Fruit fly (Drosophila melanogaster) whole organism, embryonic: ENCODE results near the gene RpS28b.

Experiments
- Atf6 ChIP-seq: fragments of 200-800 bp; sonication (Bioruptor generic); IDR thresholded peaks from 2 replicates; pipeline ENCODE4 v1.3.6; 2022; ENCODE audit warnings: missing biosample characterization, missing genetic modification characterization
- C15 ChIP-seq: fragments of 200-800 bp; sonication (Bioruptor generic); IDR thresholded peaks from 3 replicates; pipeline ENCODE4 v1.3.6; 2022; ENCODE audit warnings: missing biosample characterization, missing genetic modification characterization
- CG1024 ChIP-seq: fragments of 200-800 bp; sonication (Bioruptor generic); IDR thresholded peaks from 2 replicates; pipeline ENCODE4 v1.3.6; 2022; ENCODE audit warnings: missing biosample characterization, missing genetic modification characterization
- CG10274 ChIP-seq: fragments of 200-800 bp; sonication (Bioruptor generic); optimal IDR thresholded peaks from 3 replicates; lab custom pipeline; 2017; ENCODE audit warnings: missing biosample characterization, mild to moderate bottlenecking, missing genetic modification characterization
- CG10543 ChIP-seq: fragments of 200-800 bp; sonication (Bioruptor generic); optimal IDR thresholded peaks from 3 replicates; lab custom pipeline; 2017; ENCODE audit warnings: missing biosample characterization, mild to moderate bottlenecking, missing genetic modification characterization, moderate library complexity
- CG10565 ChIP-seq: fragments of 200-800 bp; sonication (Bioruptor generic); optimal IDR thresholded peaks from 3 replicates; lab custom pipeline; 2016; ENCODE audit warnings: missing biosample characterization, mild to moderate bottlenecking, missing genetic modification characterization
- CG10654 ChIP-seq: fragments of 200-800 bp; sonication (Bioruptor generic); optimal IDR thresholded peaks from 2 replicates; lab custom pipeline; 2016; ENCODE audit warnings: missing biosample characterization, missing genetic modification characterization
- CG12299 ChIP-seq: fragments of 200-800 bp; sonication (Bioruptor generic); optimal IDR thresholded peaks from 2 replicates; lab custom pipeline; 2018; ENCODE audit warnings: missing biosample characterization, mild to moderate bottlenecking, missing genetic modification characterization
- CG12391 ChIP-seq: fragments of 200-800 bp; sonication (Bioruptor generic); optimal IDR thresholded peaks from 3 replicates; lab custom pipeline; 2018; ENCODE audit warnings: missing biosample characterization, mild to moderate bottlenecking, missing genetic modification characterization, moderate library complexity
- CG13296 ChIP-seq: fragments of 200-800 bp; sonication (Bioruptor generic); optimal IDR thresholded peaks from 3 replicates; lab custom pipeline; 2018; ENCODE audit warnings: missing biosample characterization, mild to moderate bottlenecking, missing genetic modification characterization
- CG14667 ChIP-seq: fragments of 200-800 bp; sonication (Bioruptor generic); IDR thresholded peaks from 2 replicates; pipeline ENCODE4 v1.3.6; 2022; ENCODE audit warnings: missing biosample characterization, missing genetic modification characterization
- CG15073 ChIP-seq: fragments of 200-800 bp; sonication (Bioruptor generic); optimal IDR thresholded peaks from 2 replicates; lab custom pipeline; 2016; ENCODE audit warnings: missing biosample characterization, missing genetic modification characterization
- CG16779 ChIP-seq: fragments of 200-800 bp; sonication (Bioruptor generic); IDR thresholded peaks from 2 replicates; pipeline ENCODE4 v1.3.6; 2022; ENCODE audit warnings: missing biosample characterization, missing genetic modification characterization
- CG18599 ChIP-seq: fragments of 200-800 bp; sonication (Bioruptor generic); optimal IDR thresholded peaks from 3 replicates; lab custom pipeline; 2017; ENCODE audit warnings: missing biosample characterization, missing genetic modification characterization, mild to moderate bottlenecking, moderate library complexity, missing genetic modification reagents
- CG2199 ChIP-seq: fragments of 200-800 bp; sonication (Bioruptor generic); IDR thresholded peaks from 3 replicates; pipeline ENCODE4 v1.3.6; 2022; ENCODE audit warnings: missing biosample characterization, missing genetic modification characterization
- CG31441 ChIP-seq: fragments of 200-800 bp; sonication (Bioruptor generic); IDR thresholded peaks from 2 replicates; pipeline ENCODE4 v1.3.6; 2022; ENCODE audit warnings: missing biosample characterization, missing genetic modification characterization
- CG3407 ChIP-seq: fragments of 200-800 bp; sonication (Bioruptor generic); optimal IDR thresholded peaks from 2 replicates; lab custom pipeline; 2018; ENCODE audit warnings: missing biosample characterization, mild to moderate bottlenecking, missing genetic modification characterization
- CG34422 ChIP-seq: fragments of 200-800 bp; sonication (Bioruptor generic); IDR thresholded peaks from 3 replicates; pipeline ENCODE4 v1.3.6; 2022; ENCODE audit warnings: missing biosample characterization, missing genetic modification characterization
- CG3995 ChIP-seq: fragments of 200-800 bp; sonication (Bioruptor generic); optimal IDR thresholded peaks from 3 replicates; lab custom pipeline; 2016; ENCODE audit warnings: missing biosample characterization, missing genetic modification characterization
- CG42726 ChIP-seq: fragments of 200-800 bp; sonication (Bioruptor generic); IDR thresholded peaks from 2 replicates; pipeline ENCODE4 v1.3.6; 2022; ENCODE audit warnings: missing biosample characterization, missing genetic modification characterization; ENCODE audit not compliant: partially characterized antibody
- CG4820 ChIP-seq: fragments of 200-800 bp; sonication (Bioruptor generic); optimal IDR thresholded peaks from 3 replicates; lab custom pipeline; 2016; ENCODE audit warnings: missing biosample characterization, missing genetic modification characterization
- CG6813 ChIP-seq: fragments of 200-800 bp; sonication (Bioruptor generic); optimal IDR thresholded peaks from 2 replicates; lab custom pipeline; 2017; ENCODE audit warnings: missing biosample characterization, missing genetic modification characterization, mild to moderate bottlenecking, moderate library complexity, missing genetic modification reagents
- CG7786 ChIP-seq: fragments of 200-800 bp; sonication (Bioruptor generic); optimal IDR thresholded peaks from 2 replicates; lab custom pipeline; 2016; ENCODE audit warnings: missing biosample characterization, missing genetic modification characterization
- CG7987 ChIP-seq: fragments of 200-800 bp; sonication (Bioruptor generic); optimal IDR thresholded peaks from 2 replicates; lab custom pipeline; 2018; ENCODE audit warnings: missing biosample characterization, mild to moderate bottlenecking, missing genetic modification characterization, moderate library complexity
- CG9609 ChIP-seq: fragments of 200-800 bp; sonication (Bioruptor generic); optimal IDR thresholded peaks from 3 replicates; lab custom pipeline; 2016; ENCODE audit warnings: missing biosample characterization, missing genetic modification characterization
- Eip74EF ChIP-seq, 2 experiments: fragments of 200-800 bp in 1 of 2; fragments of >200 bp in 1 of 2; sonication (Bioruptor generic) in 1 of 2; optimal IDR thresholded peaks; 2 replicates each; lab custom pipeline; 2017 to 2019; ENCODE audit warnings: missing biosample characterization in 2 of 2, missing genetic modification characterization in 2 of 2, mild to moderate bottlenecking in 1 of 2, moderate library complexity in 1 of 2
- Fer1 ChIP-seq: fragments of 200-800 bp; sonication (Bioruptor generic); optimal IDR thresholded peaks from 2 replicates; lab custom pipeline; 2017; ENCODE audit warnings: missing biosample characterization, mild to moderate bottlenecking, missing genetic modification characterization
- Fer3 ChIP-seq: fragments of 200-800 bp; sonication (Bioruptor generic); optimal IDR thresholded peaks from 2 replicates; lab custom pipeline; 2018; ENCODE audit warnings: missing biosample characterization, mild to moderate bottlenecking, missing genetic modification characterization, moderate library complexity
- H2.0 ChIP-seq: fragments of 200-800 bp; sonication (Bioruptor generic); IDR thresholded peaks from 2 replicates; pipeline ENCODE4 v1.3.6; 2022; ENCODE audit warnings: missing biosample characterization, missing genetic modification characterization
- Nf-YA ChIP-seq: fragments of 200-800 bp; sonication (Bioruptor generic); IDR thresholded peaks from 2 replicates; pipeline ENCODE4 v1.3.6; 2022; ENCODE audit warnings: missing biosample characterization, missing genetic modification characterization
- Oaz ChIP-seq: fragments of 200-800 bp; sonication (Bioruptor generic); IDR thresholded peaks from 2 replicates; pipeline ENCODE4 v1.3.6; 2022; ENCODE audit warnings: missing biosample characterization, missing genetic modification characterization
- caup ChIP-seq: fragments of 200-800 bp; sonication (Bioruptor generic); optimal IDR thresholded peaks from 3 replicates; lab custom pipeline; 2017; ENCODE audit warnings: missing biosample characterization, mild to moderate bottlenecking, missing genetic modification characterization, moderate library complexity; ENCODE audit not compliant: severe bottlenecking
- crc ChIP-seq: fragments of 200-800 bp; sonication (Bioruptor generic); optimal IDR thresholded peaks from 2 replicates; lab custom pipeline; 2016; ENCODE audit warnings: missing biosample characterization, missing genetic modification characterization
- crol ChIP-seq: fragments of 200-800 bp; sonication (Bioruptor generic); IDR thresholded peaks from 2 replicates; pipeline ENCODE4 v1.3.6; 2022; ENCODE audit warnings: missing biosample characterization, missing genetic modification characterization
- crp ChIP-seq, 2 experiments: fragments of 200-800 bp; sonication (Bioruptor generic); optimal IDR thresholded peaks; 2 replicates in 1 of 2; 3 replicates in 1 of 2; lab custom pipeline; 2017; ENCODE audit warnings: missing biosample characterization in 2 of 2, missing genetic modification characterization in 2 of 2, mild to moderate bottlenecking in 1 of 2, moderate library complexity in 1 of 2
- en ChIP-seq: fragments of 200-800 bp; sonication (Bioruptor generic); optimal IDR thresholded peaks from 2 replicates; lab custom pipeline; 2016; ENCODE audit warnings: missing biosample characterization, missing genetic modification characterization
- fd3F ChIP-seq: fragments of 200-800 bp; sonication (Bioruptor generic); optimal IDR thresholded peaks from 2 replicates; lab custom pipeline; 2018; ENCODE audit warnings: missing biosample characterization, mild to moderate bottlenecking, missing genetic modification characterization, moderate library complexity
- fru ChIP-seq: fragments of >200 bp; optimal IDR thresholded peaks from 2 replicates; lab custom pipeline; 2017
- lilli ChIP-seq: fragments of 200-800 bp; sonication (Bioruptor generic); optimal IDR thresholded peaks from 3 replicates; lab custom pipeline; 2016; ENCODE audit warnings: missing biosample characterization, missing genetic modification characterization
- lov ChIP-seq, 2 experiments: fragments of 200-800 bp in 1 of 2; fragments of >200 bp in 1 of 2; sonication (Bioruptor generic) in 1 of 2; IDR thresholded peaks in 1 of 2; optimal IDR thresholded peaks in 1 of 2; 2 replicates in 1 of 2; 3 replicates in 1 of 2; pipeline versions ENCODE4 v1.3.6 to Lab custom; 2017 to 2022; ENCODE audit warnings: missing biosample characterization in 1 of 2, missing genetic modification characterization in 1 of 2
- mirr ChIP-seq: fragments of 200-800 bp; sonication (Bioruptor generic); optimal IDR thresholded peaks from 3 replicates; lab custom pipeline; 2018; ENCODE audit warnings: missing biosample characterization, mild to moderate bottlenecking, missing genetic modification characterization
- nmo ChIP-seq: fragments of 200-800 bp; sonication (Bioruptor generic); optimal IDR thresholded peaks from 2 replicates; lab custom pipeline; 2018; ENCODE audit warnings: missing biosample characterization, mild to moderate bottlenecking, missing genetic modification characterization, moderate library complexity
- pho ChIP-seq: fragments of 200-800 bp; sonication (Bioruptor generic); optimal IDR thresholded peaks from 2 replicates; lab custom pipeline; 2016; ENCODE audit warnings: missing biosample characterization, missing genetic modification characterization
- rib ChIP-seq: fragments of 200-800 bp; sonication (Bioruptor generic); IDR thresholded peaks from 2 replicates; pipeline ENCODE4 v1.3.6; 2022; ENCODE audit warnings: missing biosample characterization, missing genetic modification characterization
- row ChIP-seq: fragments of 200-800 bp; sonication (Bioruptor generic); IDR thresholded peaks from 3 replicates; pipeline ENCODE4 v1.3.6; 2022; ENCODE audit warnings: missing biosample characterization, missing genetic modification characterization
- slp2 ChIP-seq: fragments of 200-800 bp; sonication (Bioruptor generic); optimal IDR thresholded peaks from 2 replicates; lab custom pipeline; 2016; ENCODE audit warnings: missing biosample characterization, missing genetic modification characterization
- tup ChIP-seq: fragments of 200-800 bp; sonication (Bioruptor generic); optimal IDR thresholded peaks from 2 replicates; lab custom pipeline; 2016; ENCODE audit warnings: missing biosample characterization, mild to moderate bottlenecking, missing genetic modification characterization, moderate library complexity
- zen2 ChIP-seq: fragments of 200-800 bp; sonication (Bioruptor generic); IDR thresholded peaks from 3 replicates; pipeline ENCODE4 v1.3.6; 2022; ENCODE audit warnings: missing biosample characterization, missing genetic modification characterization; ENCODE audit not compliant: partially characterized antibody
- zfh1 ChIP-seq: fragments of 200-800 bp; sonication (Bioruptor generic); IDR thresholded peaks from 3 replicates; pipeline ENCODE4 v1.3.6; 2022; ENCODE audit warnings: missing biosample characterization, missing genetic modification characterization

The RpS28b gene

DNA sequence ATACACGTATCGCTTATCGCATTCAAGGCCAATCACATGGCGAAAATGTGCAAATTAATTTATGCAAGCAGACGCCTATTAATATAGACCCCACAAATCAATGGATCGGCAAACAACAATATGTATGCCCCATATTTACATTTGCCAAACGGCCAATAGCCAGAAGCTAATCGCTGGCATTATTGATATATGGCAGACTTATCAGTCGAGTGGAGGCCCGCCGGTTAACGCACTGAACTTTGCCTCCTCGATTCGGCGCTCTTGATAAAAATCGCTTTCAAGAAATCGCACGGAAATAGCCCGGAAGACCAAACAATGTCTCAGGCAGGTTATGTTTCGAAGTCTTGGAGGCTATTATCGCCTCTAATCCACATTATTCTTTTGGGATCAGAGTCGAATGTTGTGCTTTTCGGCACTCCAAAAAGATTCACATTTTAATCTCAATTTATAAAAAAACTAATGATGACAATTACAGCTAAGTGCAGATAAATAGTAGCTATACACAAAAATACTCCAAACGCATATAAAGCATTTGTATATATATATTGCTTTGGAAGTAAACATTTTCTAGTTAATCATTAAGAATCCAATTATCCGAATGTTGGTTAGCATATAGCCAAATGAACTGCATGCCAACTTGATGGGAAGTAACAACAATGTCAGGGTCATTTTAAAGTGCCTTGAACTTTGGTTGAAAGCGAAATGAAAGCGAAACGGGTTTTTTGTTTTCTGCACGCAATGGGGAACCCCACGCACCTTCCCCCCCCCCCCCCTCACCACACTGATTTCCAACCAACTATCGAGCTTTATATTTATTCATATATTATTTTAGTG is 22.3 kb downstream of the RpS28b start:
- TF ChIP-seq Atf6 (GFP tag; lab: Robert Waterston, UW) (no peak), CG12391 (no peak), CG34422 (GFP tag; lab: Robert Waterston, UW) (no peak), H2.0 (GFP tag; lab: Robert Waterston, UW) (no peak), crc (no peak), CG42726 (no peak), lov (optimal IDR thresholded peaks at IDR 0.05; lab: Kevin White, UChicago) (no peak), lov (GFP tag; IDR thresholded peaks at IDR 0.05; lab: Robert Waterston, UW) (no peak), CG10565 (GFP tag; lab: Kevin White, UChicago) (no peak), CG10274 (GFP tag; lab: Kevin White, UChicago) (no peak), fru (lab: Kevin White, UChicago) (no peak), CG7786 (GFP tag; lab: Kevin White, UChicago) (no peak), slp2 (GFP tag; lab: Kevin White, UChicago) (no peak), Fer3 (tag; lab: Kevin White, UChicago) (no peak), CG31441 (GFP tag; lab: Robert Waterston, UW) (no peak), C15 (no peak), row (no peak), rib (GFP tag; lab: Robert Waterston, UW) (peak; percentile 32; the same call in 1 of the 2 replicates), CG13296 (GFP tag; lab: Kevin White, UChicago) (no peak), crp (GFP tag; optimal IDR thresholded peaks at IDR 0.05; lab: Kevin White, UChicago) (no peak), zen2 (GFP tag; lab: Robert Waterston, UW) (no peak), CG18599 (no peak), CG9609 (GFP tag; lab: Kevin White, UChicago) (no peak), CG15073 (GFP tag; lab: Kevin White, UChicago) (no peak), Eip74EF (GFP tag; optimal IDR thresholded peaks at IDR 0.05; lab: Kevin White, UChicago) (peak in 1 of 2 experiments; percentile 47), CG14667 (GFP tag; lab: Robert Waterston, UW) (no peak), fd3F (GFP tag; lab: Kevin White, UChicago) (no peak), CG10654 (GFP tag; lab: Kevin White, UChicago) (no peak), Nf-YA (no peak), pho (GFP tag; lab: Kevin White, UChicago) (no peak), nmo (GFP tag; lab: Kevin White, UChicago) (no peak), caup (GFP tag; lab: Kevin White, UChicago) (no peak), mirr (peak; percentile 67), CG7987 (GFP tag; lab: Kevin White, UChicago) (peak; percentile 5), crol (GFP tag; lab: Robert Waterston, UW) (peak; percentile 44; the same call in 1 of the 2 replicates), Fer1 (no peak), CG12299 (no peak), en (GFP tag; lab: Kevin White, UChicago) (no peak), lilli (GFP tag; lab: Kevin White, UChicago) (no peak), CG16779 (GFP tag; lab: Robert Waterston, UW) (no peak), CG2199 (no peak), zfh1 (GFP tag; lab: Robert Waterston, UW) (0 out of 3 replicates have a peak, but pooled peaks have one; percentile 28), tup (GFP tag; lab: Kevin White, UChicago) (no peak), Oaz (no peak), CG6813 (GFP tag; lab: Kevin White, UChicago) (peak; percentile 24), CG1024 (GFP tag; lab: Robert Waterston, UW) (no peak), CG3407 (GFP tag; lab: Kevin White, UChicago) (no peak), CG10543 (GFP tag; lab: Kevin White, UChicago) (no peak), CG3995 (no peak), CG4820 (GFP tag; lab: Kevin White, UChicago) (no peak)
